Worm (Caenorhabditis elegans) whole organism, L4 larva: ENCODE data around the gene str-176.

Experiments used
- F10B5.3 ChIP-seq: sonication (generic microtip); optimal IDR thresholded peaks from 2 replicates; lab custom pipeline; 2016; ENCODE audit warnings: mild to moderate bottlenecking, missing genetic modification characterization, missing compliant biosample characterization
- F44E2.7 ChIP-seq: fragments of 200-800 bp; sonication (Bioruptor generic); IDR thresholded peaks from 2 replicates; pipeline ENCODE4 v2.1.2; 2022; ENCODE audit warnings: missing genetic modification characterization, missing compliant biosample characterization
- R02D3.7 ChIP-seq: fragments of 150-350 bp; sonication (generic microtip); optimal IDR thresholded peaks from 3 replicates; lab custom pipeline; 2014; ENCODE audit warnings: missing biosample characterization, missing genetic modification characterization
- T20F7.1 ChIP-seq: fragments of 200-800 bp; sonication (Bioruptor generic); optimal IDR thresholded peaks from 2 replicates; lab custom pipeline; 2018; ENCODE audit warnings: mild to moderate bottlenecking, missing genetic modification characterization, missing compliant biosample characterization
- T26A8.4 ChIP-seq: fragments of 200-800 bp; sonication (Bioruptor generic); IDR thresholded peaks from 2 replicates; pipeline ENCODE4 v1.3.6; 2022; ENCODE audit warnings: missing genetic modification characterization, missing compliant biosample characterization
- Y105C5A.15 ChIP-seq: fragments of 200-800 bp; sonication (Bioruptor generic); IDR thresholded peaks from 2 replicates; pipeline ENCODE4 v1.3.6; 2022; ENCODE audit warnings: missing genetic modification characterization, missing compliant biosample characterization
- aly-2 ChIP-seq: sonication (generic microtip); optimal IDR thresholded peaks from 2 replicates; lab custom pipeline; 2018; ENCODE audit warnings: missing biosample characterization, missing genetic modification characterization
- ceh-28 ChIP-seq: fragments of 150-350 bp; optimal IDR thresholded peaks from 2 replicates; lab custom pipeline; 2014; ENCODE audit warnings: missing biosample characterization, missing genetic modification reagents, missing genetic modification characterization
- ceh-32 ChIP-seq: sonication (generic microtip); optimal IDR thresholded peaks from 2 replicates; lab custom pipeline; 2016; ENCODE audit warnings: mild to moderate bottlenecking, missing genetic modification characterization, missing compliant biosample characterization; ENCODE audit not compliant: poor library complexity
- ceh-62 ChIP-seq: sonication (generic microtip); optimal IDR thresholded peaks from 2 replicates; lab custom pipeline; 2017; ENCODE audit warnings: missing biosample characterization, missing genetic modification characterization
- ceh-82 ChIP-seq: sonication (generic microtip); optimal IDR thresholded peaks from 2 replicates; lab custom pipeline; 2017; ENCODE audit warnings: missing biosample characterization, missing genetic modification characterization
- cey-2 ChIP-seq: sonication (generic microtip); optimal IDR thresholded peaks from 3 replicates; lab custom pipeline; 2017; ENCODE audit warnings: missing genetic modification characterization, mild to moderate bottlenecking, missing compliant biosample characterization, antibody characterized with exemption, borderline replicate concordance; ENCODE audit not compliant: insufficient read depth
- ctbp-1 ChIP-seq: fragments of 200-800 bp; sonication (Bioruptor generic); IDR thresholded peaks from 2 replicates; pipeline ENCODE4 v1.3.6; 2022; ENCODE audit warnings: missing genetic modification reagents, missing genetic modification characterization, missing compliant biosample characterization
- daf-12 ChIP-seq: fragments of 150-350 bp; optimal IDR thresholded peaks from 2 replicates; lab custom pipeline; 2014; ENCODE audit warnings: missing biosample characterization, missing genetic modification reagents, missing genetic modification characterization
- dmd-6 ChIP-seq: fragments of 200-800 bp; sonication (Bioruptor generic); IDR thresholded peaks from 2 replicates; pipeline ENCODE4 v1.3.6; 2022; ENCODE audit warnings: missing genetic modification reagents, missing genetic modification characterization, missing compliant biosample characterization
- dmd-9 ChIP-seq: fragments of 200-800 bp; sonication (Bioruptor generic); IDR thresholded peaks from 2 replicates; pipeline ENCODE4 v1.3.6; 2022; ENCODE audit warnings: missing genetic modification reagents, missing genetic modification characterization, missing compliant biosample characterization
- dpl-1 ChIP-seq: fragments of 150-350 bp; optimal IDR thresholded peaks from 2 replicates; lab custom pipeline; 2014; ENCODE audit warnings: missing biosample characterization, missing genetic modification reagents, missing genetic modification characterization
- dve-1 ChIP-seq: sonication (generic microtip); optimal IDR thresholded peaks from 2 replicates; lab custom pipeline; 2017; ENCODE audit warnings: antibody characterized with exemption, mild to moderate bottlenecking, missing genetic modification characterization, missing compliant biosample characterization; ENCODE audit not compliant: insufficient read depth
- hif-1 ChIP-seq, 2 experiments: sonication (generic microtip); optimal IDR thresholded peaks; 2 replicates each; lab custom pipeline; 2016 to 2017; ENCODE audit warnings: missing compliant biosample characterization in 2 of 2, missing genetic modification characterization in 2 of 2, missing genetic modification reagents in 2 of 2, missing genotype in 2 of 2, mild to moderate bottlenecking in 1 of 2
- hlh-11 ChIP-seq: fragments of 200-800 bp; sonication (Bioruptor generic); optimal IDR thresholded peaks from 2 replicates; lab custom pipeline; 2018; ENCODE audit warnings: mild to moderate bottlenecking, missing genetic modification characterization, missing compliant biosample characterization
- hlh-30 ChIP-seq: sonication (generic microtip); optimal IDR thresholded peaks from 2 replicates; lab custom pipeline; 2017; ENCODE audit warnings: antibody characterized with exemption, mild to moderate bottlenecking, missing genetic modification characterization, missing compliant biosample characterization; ENCODE audit not compliant: insufficient read depth
- jun-1 ChIP-seq: fragments of 150-350 bp; optimal IDR thresholded peaks from 2 replicates; lab custom pipeline; 2014; ENCODE audit warnings: missing biosample characterization, missing genetic modification reagents, missing genetic modification characterization
- lim-7 ChIP-seq: fragments of 200-800 bp; sonication (Bioruptor generic); IDR thresholded peaks from 2 replicates; pipeline ENCODE4 v1.3.6; 2022; ENCODE audit warnings: missing genetic modification characterization, missing compliant biosample characterization
- lin-1 ChIP-seq: fragments of 200-800 bp; sonication (Bioruptor generic); IDR thresholded peaks from 2 replicates; pipeline ENCODE4 v1.3.6; 2022; ENCODE audit warnings: missing genetic modification reagents, missing genetic modification characterization, missing compliant biosample characterization
- lin-13 ChIP-seq: fragments of 150-350 bp; optimal IDR thresholded peaks from 2 replicates; lab custom pipeline; 2014; ENCODE audit warnings: missing biosample characterization, missing genetic modification reagents, missing genetic modification characterization
- lin-38 ChIP-seq: fragments of 200-800 bp; sonication (Bioruptor generic); IDR thresholded peaks from 2 replicates; pipeline ENCODE4 v1.3.6; 2022; ENCODE audit warnings: missing genetic modification reagents, missing genetic modification characterization, missing compliant biosample characterization
- lsy-2 ChIP-seq, 2 experiments: fragments of 150-350 bp in 1 of 2; sonication (generic microtip) in 1 of 2; optimal IDR thresholded peaks; 2 replicates each; lab custom pipeline; 2014 to 2017; ENCODE audit warnings: missing biosample characterization in 2 of 2, missing genetic modification characterization in 2 of 2
- madf-5 ChIP-seq, 2 experiments: fragments of 200-800 bp; sonication (Bioruptor generic); IDR thresholded peaks; 2 replicates each; pipeline ENCODE4 v1.3.6; 2022; ENCODE audit warnings: missing compliant biosample characterization in 2 of 2, missing genetic modification characterization in 2 of 2
- mdl-1 ChIP-seq, 2 experiments: fragments of 150-350 bp in 1 of 2; sonication (generic microtip) in 1 of 2; optimal IDR thresholded peaks; 2 replicates each; lab custom pipeline; 2014 to 2017; ENCODE audit warnings: missing biosample characterization in 2 of 2, missing genetic modification characterization in 2 of 2
- mdt-29 ChIP-seq: fragments of 200-800 bp; sonication (Bioruptor generic); IDR thresholded peaks from 2 replicates; pipeline ENCODE4 v1.3.6; 2022; ENCODE audit warnings: missing genetic modification reagents, missing genetic modification characterization, missing compliant biosample characterization
- mep-1 ChIP-seq: fragments of 150-350 bp; sonication (generic microtip); optimal IDR thresholded peaks from 3 replicates; lab custom pipeline; 2014; ENCODE audit warnings: missing biosample characterization, missing genetic modification characterization
- mxl-3 ChIP-seq: fragments of 200-800 bp; sonication (Bioruptor generic); optimal IDR thresholded peaks from 2 replicates; lab custom pipeline; 2018; ENCODE audit warnings: mild to moderate bottlenecking, missing genetic modification characterization, missing compliant biosample characterization
- nhr-102 ChIP-seq: sonication (generic microtip); optimal IDR thresholded peaks from 2 replicates; lab custom pipeline; 2016; ENCODE audit warnings: mild to moderate bottlenecking, missing genetic modification characterization, moderate library complexity, missing compliant biosample characterization
- nhr-11 ChIP-seq: fragments of 150-350 bp; optimal IDR thresholded peaks from 2 replicates; lab custom pipeline; 2014; ENCODE audit warnings: missing biosample characterization, missing genetic modification characterization
- nhr-28 ChIP-seq: fragments of 150-350 bp; optimal IDR thresholded peaks from 2 replicates; lab custom pipeline; 2014; ENCODE audit warnings: missing biosample characterization, missing genetic modification characterization
- nhr-41 ChIP-seq: fragments of 200-800 bp; sonication (Bioruptor generic); IDR thresholded peaks from 2 replicates; pipeline ENCODE4 v1.3.6; 2022; ENCODE audit warnings: missing genetic modification reagents, missing genetic modification characterization, missing compliant biosample characterization
- nhr-48 ChIP-seq: sonication (generic microtip); optimal IDR thresholded peaks from 2 replicates; lab custom pipeline; 2016; ENCODE audit warnings: mild to moderate bottlenecking, missing genetic modification characterization, missing compliant biosample characterization
- nhr-6 ChIP-seq: fragments of 150-350 bp; optimal IDR thresholded peaks from 2 replicates; lab custom pipeline; 2014; ENCODE audit warnings: missing biosample characterization, missing genetic modification characterization
- php-3 ChIP-seq: fragments of 200-800 bp; sonication (Bioruptor generic); IDR thresholded peaks from 2 replicates; pipeline ENCODE4 v1.3.6; 2022; ENCODE audit warnings: missing genetic modification reagents, missing genetic modification characterization, missing compliant biosample characterization
- rbr-2 ChIP-seq: sonication (generic microtip); optimal IDR thresholded peaks from 2 replicates; lab custom pipeline; 2016; ENCODE audit warnings: missing genotype, missing genetic modification characterization, missing compliant biosample characterization
- skn-1 ChIP-seq: fragments of 150-350 bp; optimal IDR thresholded peaks from 2 replicates; lab custom pipeline; 2014; ENCODE audit warnings: missing biosample characterization, missing genetic modification characterization
- snpc-1.2 ChIP-seq: fragments of 200-800 bp; sonication (Bioruptor generic); IDR thresholded peaks from 2 replicates; pipeline ENCODE4 v1.3.6; 2022; ENCODE audit warnings: missing genetic modification reagents, missing genetic modification characterization, missing compliant biosample characterization
- snpc-4 ChIP-seq: fragments of 150-350 bp; optimal IDR thresholded peaks from 2 replicates; lab custom pipeline; 2014; ENCODE audit warnings: missing biosample characterization, missing genetic modification characterization
- spr-3 ChIP-seq: fragments of 200-800 bp; sonication (Bioruptor generic); optimal IDR thresholded peaks from 2 replicates; lab custom pipeline; 2018; ENCODE audit warnings: mild to moderate bottlenecking, missing genetic modification characterization, missing compliant biosample characterization
- tag-97 ChIP-seq: fragments of 200-800 bp; sonication (Bioruptor generic); IDR thresholded peaks from 2 replicates; pipeline ENCODE4 v1.3.6; 2022; ENCODE audit warnings: missing genetic modification characterization, missing compliant biosample characterization
- tra-1 ChIP-seq: fragments of 200-800 bp; sonication (Bioruptor generic); IDR thresholded peaks from 2 replicates; pipeline ENCODE4 v1.3.6; 2022; ENCODE audit warnings: missing genetic modification reagents, missing genetic modification characterization, missing compliant biosample characterization
- unc-62 ChIP-seq, 3 experiments: fragments of 150-350 bp in 1 of 3; sonication (generic microtip); optimal IDR thresholded peaks in 2 of 3; peaks in 1 of 3; 1 replicate in 1 of 3; 2 replicates in 2 of 3; lab custom pipeline; 2014 to 2017; ENCODE audit warnings: missing biosample characterization in 3 of 3, missing genetic modification characterization in 3 of 3, missing genetic modification reagents in 3 of 3, missing genotype in 1 of 3
- vab-7 ChIP-seq: fragments of 200-800 bp; sonication (Bioruptor generic); IDR thresholded peaks from 2 replicates; pipeline ENCODE4 v1.3.6; 2022; ENCODE audit warnings: missing genetic modification reagents, missing genetic modification characterization, missing compliant biosample characterization
- zfp-2 ChIP-seq: sonication (generic microtip); optimal IDR thresholded peaks from 2 replicates; lab custom pipeline; 2016; ENCODE audit warnings: mild to moderate bottlenecking, missing genetic modification characterization, missing compliant biosample characterization
- ztf-11 ChIP-seq: fragments of 150-350 bp; optimal IDR thresholded peaks from 2 replicates; lab custom pipeline; 2014; ENCODE audit warnings: missing biosample characterization, missing genetic modification characterization
- ztf-7 ChIP-seq: fragments of 150-350 bp; optimal IDR thresholded peaks from 2 replicates; lab custom pipeline; 2014; ENCODE audit warnings: missing biosample characterization, missing genetic modification characterization

str-176 gene

DNA sequence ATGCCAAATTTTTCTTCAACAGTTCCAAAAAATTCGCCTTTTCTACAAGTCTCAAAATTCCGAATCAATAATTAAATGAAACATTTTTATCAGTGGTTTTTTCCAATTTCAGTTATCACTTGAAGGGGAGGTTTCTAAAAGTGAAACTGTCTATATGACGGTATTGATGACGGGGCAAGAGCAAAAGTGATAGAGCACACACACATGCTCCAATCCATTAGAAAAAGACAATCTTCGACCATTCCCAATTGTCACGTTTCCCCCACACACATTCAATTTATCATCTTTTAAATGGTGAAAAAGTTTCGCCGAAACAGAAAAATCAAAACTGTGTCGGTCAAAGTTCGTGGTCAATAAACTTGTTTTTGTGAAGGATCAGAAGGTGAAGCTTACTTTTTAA, 10.4 kb downstream of the str-176 start (continued):
- TF ChIP-seq madf-5 (GFP tag; IDR thresholded peaks at IDR 0.05; lab: Robert Waterston, UW) (no peak), vab-7 (GFP tag; lab: Robert Waterston, UW) (no peak), lin-13 (no peak), dpl-1 (GFP tag; lab: Kevin White, UChicago) (no peak), nhr-28 (tag; lab: Kevin White, UChicago) (peak; percentile 54), php-3 (GFP tag; lab: Robert Waterston, UW) (peak; percentile 74), lin-38 (no peak), mep-1 (peak; percentile 15), zfp-2 (tag; lab: Kevin White, UChicago) (no peak), skn-1 (tag; lab: Kevin White, UChicago) (no peak), mdt-29 (GFP tag; lab: Robert Waterston, UW) (no peak), snpc-4 (no peak), nhr-48 (tag; lab: Kevin White, UChicago) (peak; percentile 12), T26A8.4 (GFP tag; lab: Robert Waterston, UW) (no peak), mxl-3 (GFP tag; lab: Kevin White, UChicago) (peak; percentile 8), daf-12 (no peak), nhr-102 (no peak), ceh-28 (tag; lab: Kevin White, UChicago) (no peak), nhr-11 (tag; lab: Kevin White, UChicago) (no peak), lin-1 (GFP tag; lab: Robert Waterston, UW) (no peak), rbr-2 (tag; lab: Kevin White, UChicago) (no peak), nhr-41 (GFP tag; lab: Robert Waterston, UW) (no peak), dmd-9 (GFP tag; lab: Robert Waterston, UW) (no peak), ztf-11 (tag; lab: Kevin White, UChicago) (no peak), ctbp-1 (GFP tag; lab: Robert Waterston, UW) (no peak), dmd-6 (GFP tag; lab: Robert Waterston, UW) (peak; percentile 94), aly-2 (tag; lab: Kevin White, UChicago) (no peak), tag-97 (GFP tag; lab: Robert Waterston, UW) (no peak), ztf-7 (tag; lab: Kevin White, UChicago) (peak; percentile 47), mdl-1 (tag; optimal IDR thresholded peaks at IDR 0.05; lab: Kevin White, UChicago) (peak in 1 of 2 experiments; percentile 37), nhr-6 (tag; lab: Kevin White, UChicago) (no peak), hlh-11 (peak; percentile 80), ceh-32 (tag; lab: Kevin White, UChicago) (no peak), hlh-30 (tag; lab: Kevin White, UChicago) (peak; percentile 42), R02D3.7 (tag; lab: Kevin White, UChicago) (no peak), jun-1 (no peak), unc-62 (GFP tag; optimal IDR thresholded peaks at IDR 0.05 in 1 of 2; lab: Kevin White, UChicago) (peak in 1 of 2 experiments; percentile 48), unc-62 (tag; optimal IDR thresholded peaks at IDR 0.05; lab: Kevin White, UChicago) (no peak), T20F7.1 (no peak), lim-7 (peak; percentile 9; the same call in 1 of the 2 replicates), tra-1 (0 out of 2 replicates have a peak, but pooled peaks have one; percentile 41), ceh-62 (tag; lab: Kevin White, UChicago) (no peak), hif-1 (tag; optimal IDR thresholded peaks at IDR 0.05; lab: Kevin White, UChicago) (peak in 1 of 2 experiments; percentile 81), dve-1 (tag; lab: Kevin White, UChicago) (peak; percentile 88), ceh-82 (no peak), cey-2 (tag; lab: Kevin White, UChicago) (no peak), spr-3 (GFP tag; lab: Kevin White, UChicago) (no peak), snpc-1.2 (GFP tag; lab: Robert Waterston, UW) (no peak), F44E2.7 (GFP tag; lab: Robert Waterston, UW) (no peak), Y105C5A.15 (GFP tag; lab: Robert Waterston, UW) (no peak), F10B5.3 (tag; lab: Kevin White, UChicago) (no peak), lsy-2 (tag; optimal IDR thresholded peaks at IDR 0.05; lab: Kevin White, UChicago) (peak in 1 of 2 experiments; percentile 26)
